Worm (Caenorhabditis elegans): ENCODE results near the gene idpp-11.

DNA sequence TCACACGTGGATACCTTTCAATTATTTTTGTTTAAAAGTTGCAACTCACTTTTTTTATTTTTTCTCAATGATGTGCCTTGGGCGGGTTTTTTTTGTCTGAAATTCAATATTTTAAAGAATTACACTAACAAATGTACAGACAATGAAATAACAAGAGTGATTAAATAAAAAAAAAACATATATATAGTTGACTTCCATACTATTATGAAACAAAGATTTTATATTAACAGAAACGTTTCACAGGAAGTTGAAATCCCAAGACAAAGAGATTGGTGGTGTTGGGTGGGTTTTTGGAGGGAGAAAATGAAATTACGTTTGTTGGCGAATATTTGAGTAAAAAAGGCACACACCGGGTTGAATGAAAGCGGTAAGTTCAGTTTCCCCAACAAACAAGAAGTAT, 33.5 kb downstream of the idpp-11 start, which contains the start of gene cca-1:
- TF ChIP-seq sea-2 (GFP tag; optimal IDR thresholded peaks at IDR 0.05) (no peak), ceh-28 (tag; optimal IDR thresholded peaks at IDR 0.05) (no peak), ztf-11 (tag; optimal IDR thresholded peaks at IDR 0.05) (no peak), pha-4 (tag; optimal IDR thresholded peaks at IDR 0.05) (no peak), nhr-237 (tag; optimal IDR thresholded peaks at IDR 0.05) (no peak), zag-1 (tag; optimal IDR thresholded peaks at IDR 0.05) (no peak), ceh-82 (tag; optimal IDR thresholded peaks at IDR 0.05) (no peak), lin-39 (tag; optimal IDR thresholded peaks at IDR 0.05) (no peak)
